Worm (Caenorhabditis elegans) whole organism, L4 larva: Measurements from ENCODE around the gene K07F5.14.
"Not testable (repeated sequence)": the region's sequence is repeated elsewhere in the genome, so short reads cannot be mapped to it uniquely, and the experiment has no call there.

ENCODE experiments used
- D1046.2 ChIP-seq: fragments of 200-800 bp; sonication (Bioruptor generic); IDR thresholded peaks from 2 replicates; pipeline ENCODE4 v1.3.6; 2022; ENCODE audit warnings: missing genetic modification characterization, missing compliant biosample characterization
- F44E2.7 ChIP-seq: fragments of 200-800 bp; sonication (Bioruptor generic); IDR thresholded peaks from 2 replicates; pipeline ENCODE4 v2.1.2; 2022; ENCODE audit warnings: missing genetic modification characterization, missing compliant biosample characterization
- T26A8.4 ChIP-seq: fragments of 200-800 bp; sonication (Bioruptor generic); IDR thresholded peaks from 2 replicates; pipeline ENCODE4 v1.3.6; 2022; ENCODE audit warnings: missing genetic modification characterization, missing compliant biosample characterization
- aha-1 ChIP-seq: fragments of 150-350 bp; peaks from one replicate; lab custom pipeline; 2014; ENCODE audit warnings: missing biosample characterization, missing genetic modification characterization
- ama-1 ChIP-seq: fragments of 150-350 bp; optimal IDR thresholded peaks from 2 replicates; lab custom pipeline; 2014; ENCODE audit warnings: inconsistent platforms, mixed read lengths
- ceh-62 ChIP-seq: sonication (generic microtip); optimal IDR thresholded peaks from 2 replicates; lab custom pipeline; 2017; ENCODE audit warnings: missing biosample characterization, missing genetic modification characterization
- ces-1 ChIP-seq: fragments of 150-350 bp; sonication (generic microtip); optimal IDR thresholded peaks from 4 replicates; lab custom pipeline; 2014; ENCODE audit warnings: missing biosample characterization, missing genetic modification reagents, missing genetic modification characterization
- daf-12 ChIP-seq: fragments of 150-350 bp; optimal IDR thresholded peaks from 2 replicates; lab custom pipeline; 2014; ENCODE audit warnings: missing biosample characterization, missing genetic modification reagents, missing genetic modification characterization
- daf-16 ChIP-seq, 3 experiments: sonication (generic microtip); optimal IDR thresholded peaks; 2 replicates each; lab custom pipeline; 2016 to 2017; ENCODE audit warnings: missing genetic modification characterization in 3 of 3, missing genetic modification reagents in 3 of 3, mild to moderate bottlenecking in 2 of 3, missing compliant biosample characterization in 2 of 3, missing biosample characterization in 1 of 3, moderate library complexity in 1 of 3
- daf-19 ChIP-seq: fragments of 200-800 bp; sonication (Bioruptor generic); conservative IDR thresholded peaks from 2 replicates; pipeline ENCODE4 v1.3.6; 2022; ENCODE audit warnings: missing genetic modification characterization, missing compliant biosample characterization
- dmd-8 ChIP-seq: fragments of 200-800 bp; sonication (Bioruptor generic); IDR thresholded peaks from 2 replicates; pipeline ENCODE4 v1.3.6; 2022; ENCODE audit warnings: missing genetic modification characterization, missing compliant biosample characterization
- dpl-1 ChIP-seq: fragments of 150-350 bp; optimal IDR thresholded peaks from 2 replicates; lab custom pipeline; 2014; ENCODE audit warnings: missing biosample characterization, missing genetic modification reagents, missing genetic modification characterization
- egl-27 ChIP-seq: sonication (generic microtip); optimal IDR thresholded peaks from 3 replicates; lab custom pipeline; 2017; ENCODE audit warnings: missing biosample characterization, missing genetic modification reagents, missing genetic modification characterization
- fos-1 ChIP-seq: fragments of 150-350 bp; optimal IDR thresholded peaks from 2 replicates; lab custom pipeline; 2014; ENCODE audit warnings: missing biosample characterization, missing genetic modification characterization
- hif-1 ChIP-seq, 2 experiments: sonication (generic microtip); optimal IDR thresholded peaks; 2 replicates each; lab custom pipeline; 2016 to 2017; ENCODE audit warnings: missing compliant biosample characterization in 2 of 2, missing genetic modification characterization in 2 of 2, missing genetic modification reagents in 2 of 2, missing genotype in 2 of 2, mild to moderate bottlenecking in 1 of 2
- lin-13 ChIP-seq: fragments of 150-350 bp; optimal IDR thresholded peaks from 2 replicates; lab custom pipeline; 2014; ENCODE audit warnings: missing biosample characterization, missing genetic modification reagents, missing genetic modification characterization
- nhr-10 ChIP-seq: fragments of 150-350 bp; optimal IDR thresholded peaks from 2 replicates; lab custom pipeline; 2014; ENCODE audit warnings: missing biosample characterization, missing genetic modification characterization
- nhr-11 ChIP-seq: fragments of 150-350 bp; optimal IDR thresholded peaks from 2 replicates; lab custom pipeline; 2014; ENCODE audit warnings: missing biosample characterization, missing genetic modification characterization
- nhr-25 ChIP-seq: sonication (generic microtip); optimal IDR thresholded peaks from 2 replicates; lab custom pipeline; 2017; ENCODE audit warnings: missing genetic modification characterization, mild to moderate bottlenecking, missing compliant biosample characterization, antibody characterized with exemption, moderate library complexity, borderline replicate concordance; ENCODE audit not compliant: insufficient read depth
- pqm-1 ChIP-seq: sonication (generic microtip); optimal IDR thresholded peaks from 2 replicates; lab custom pipeline; 2017; ENCODE audit warnings: missing biosample characterization, missing genetic modification characterization
- rbr-2 ChIP-seq: sonication (generic microtip); optimal IDR thresholded peaks from 2 replicates; lab custom pipeline; 2016; ENCODE audit warnings: missing genotype, missing genetic modification characterization, missing compliant biosample characterization
- saeg-2 ChIP-seq: fragments of 200-800 bp; sonication (Bioruptor generic); IDR thresholded peaks from 2 replicates; pipeline ENCODE4 v1.3.6; 2022; ENCODE audit warnings: missing genetic modification reagents, missing genetic modification characterization, missing compliant biosample characterization
- set-16 ChIP-seq: fragments of 200-800 bp; sonication (Bioruptor generic); IDR thresholded peaks from 2 replicates; pipeline ENCODE4 v1.3.6; 2022; ENCODE audit warnings: missing genetic modification reagents, missing genetic modification characterization, missing compliant biosample characterization
- skn-1 ChIP-seq: fragments of 150-350 bp; optimal IDR thresholded peaks from 2 replicates; lab custom pipeline; 2014; ENCODE audit warnings: missing biosample characterization, missing genetic modification characterization
- snpc-4 ChIP-seq: fragments of 150-350 bp; optimal IDR thresholded peaks from 2 replicates; lab custom pipeline; 2014; ENCODE audit warnings: missing biosample characterization, missing genetic modification characterization
- spr-1 ChIP-seq: sonication (generic microtip); optimal IDR thresholded peaks from 2 replicates; lab custom pipeline; 2016; ENCODE audit warnings: mild to moderate bottlenecking, missing genetic modification characterization, missing compliant biosample characterization
- spr-3 ChIP-seq: fragments of 200-800 bp; sonication (Bioruptor generic); optimal IDR thresholded peaks from 2 replicates; lab custom pipeline; 2018; ENCODE audit warnings: mild to moderate bottlenecking, missing genetic modification characterization, missing compliant biosample characterization
- unc-130 ChIP-seq: sonication (generic microtip); optimal IDR thresholded peaks from 2 replicates; lab custom pipeline; 2016; ENCODE audit warnings: missing genetic modification reagents, missing genetic modification characterization, missing compliant biosample characterization
- unc-62 ChIP-seq, 3 experiments: fragments of 150-350 bp in 1 of 3; sonication (generic microtip); optimal IDR thresholded peaks in 2 of 3; peaks in 1 of 3; 1 replicate in 1 of 3; 2 replicates in 2 of 3; lab custom pipeline; 2014 to 2017; ENCODE audit warnings: missing biosample characterization in 3 of 3, missing genetic modification characterization in 3 of 3, missing genetic modification reagents in 3 of 3, missing genotype in 1 of 3
- vab-7 ChIP-seq: fragments of 200-800 bp; sonication (Bioruptor generic); IDR thresholded peaks from 2 replicates; pipeline ENCODE4 v1.3.6; 2022; ENCODE audit warnings: missing genetic modification reagents, missing genetic modification characterization, missing compliant biosample characterization
- zfp-3 ChIP-seq: fragments of 200-800 bp; sonication (Bioruptor generic); conservative IDR thresholded peaks from 2 replicates; pipeline ENCODE4 v1.3.6; 2022; ENCODE audit warnings: missing genetic modification reagents, missing genetic modification characterization, missing compliant biosample characterization
- zip-11 ChIP-seq: fragments of 200-800 bp; sonication (Bioruptor generic); IDR thresholded peaks from 2 replicates; pipeline ENCODE4 v1.3.6; 2022; ENCODE audit warnings: missing genetic modification characterization, missing compliant biosample characterization
- zip-2 ChIP-seq: fragments of 150-350 bp; optimal IDR thresholded peaks from 2 replicates; lab custom pipeline; 2014; ENCODE audit warnings: missing biosample characterization, missing genetic modification characterization
- ztf-11 ChIP-seq: fragments of 150-350 bp; optimal IDR thresholded peaks from 2 replicates; lab custom pipeline; 2014; ENCODE audit warnings: missing biosample characterization, missing genetic modification characterization

Gene K07F5.14

DNA sequence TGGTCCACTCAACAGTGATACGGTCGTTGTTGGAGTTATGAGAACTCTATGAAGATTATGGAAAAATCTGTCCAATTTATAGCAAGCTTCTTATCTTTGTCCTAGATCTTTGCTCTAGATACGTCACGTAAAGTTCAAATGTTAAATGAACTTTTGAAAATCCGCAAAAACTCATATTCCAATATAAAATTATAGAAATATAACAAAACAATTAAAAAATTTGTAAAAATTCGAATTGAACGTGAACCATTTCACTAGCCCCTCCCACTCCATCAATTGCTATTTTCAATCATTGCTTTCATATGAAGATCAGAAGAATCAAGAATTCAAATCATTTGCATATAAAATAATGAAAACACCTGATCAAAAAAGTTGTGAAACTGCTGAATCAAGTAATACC lies 29.4 kb upstream of the K07F5.14 start, which contains the start of gene kin-21:
TSS of gene kin-21 (plus strand) at position 301 of the 400 bp plus-strand sequence.
- TF ChIP-seq skn-1 (tag; lab: Kevin White, UChicago) (no peak), spr-3 (GFP tag; lab: Kevin White, UChicago) (no peak), spr-1 (tag; lab: Kevin White, UChicago) (no peak), zip-11 (no peak), saeg-2 (GFP tag; lab: Robert Waterston, UW) (no peak), daf-12 (tag; lab: Kevin White, UChicago) (no peak), ztf-11 (tag; lab: Kevin White, UChicago) (no peak), fos-1 (tag; lab: Kevin White, UChicago) (no peak)

DNA sequence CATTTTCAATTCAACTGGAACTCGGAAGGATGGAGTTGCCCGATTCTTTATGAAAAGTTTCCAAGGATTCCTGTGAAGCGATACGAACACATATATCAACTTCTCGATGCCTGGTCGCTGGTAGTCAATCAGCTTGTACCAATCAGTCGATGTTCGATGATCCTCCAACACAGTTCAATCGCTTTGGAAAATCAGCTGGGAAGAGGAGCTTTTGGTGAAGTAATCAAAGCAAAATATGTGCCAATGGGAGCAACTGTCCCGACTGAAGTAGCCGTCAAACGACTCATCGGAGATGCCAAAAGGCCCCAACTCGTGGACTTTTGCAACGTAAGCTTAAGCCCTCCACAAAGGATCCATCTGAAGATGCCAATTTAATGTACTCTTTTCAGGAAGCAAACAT lies 28.7 kb upstream of the K07F5.14 start:
- TF ChIP-seq lin-13 (GFP tag; lab: Kevin White, UChicago) (no peak), aha-1 (tag; lab: Kevin White, UChicago) (peak; percentile 95)

DNA sequence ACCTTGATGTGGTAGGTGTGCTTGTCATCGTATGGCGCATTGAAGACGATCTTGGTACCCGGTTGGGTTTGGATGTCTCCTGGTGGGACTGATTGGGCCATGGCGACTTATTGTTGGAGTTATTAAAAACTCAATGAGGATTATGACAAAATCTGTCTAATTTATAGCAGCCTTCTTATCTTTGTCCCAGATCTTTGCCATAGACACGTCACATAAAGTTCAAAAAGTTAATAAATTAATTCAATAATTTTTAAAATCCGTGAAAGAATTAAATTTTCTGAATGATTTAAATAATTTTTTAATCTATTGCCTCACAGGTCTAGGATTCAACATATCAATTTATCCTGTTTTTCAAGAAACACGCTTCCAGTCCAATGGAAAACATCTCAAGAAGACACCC lies 25.7 kb upstream of the K07F5.14 start, which contains the start of gene msp-81:
TSS of gene msp-81 (minus strand) at position 101 of the 400 bp plus-strand sequence.
- TF ChIP-seq ztf-11 (tag; lab: Kevin White, UChicago) (no peak), D1046.2 (GFP tag; lab: Robert Waterston, UW) (no peak), skn-1 (tag; lab: Kevin White, UChicago) (no peak), nhr-11 (no peak), ama-1 (no peak), vab-7 (GFP tag; lab: Robert Waterston, UW) (no peak), F44E2.7 (GFP tag; lab: Robert Waterston, UW) (no peak), dpl-1 (GFP tag; lab: Kevin White, UChicago) (no peak)

DNA sequence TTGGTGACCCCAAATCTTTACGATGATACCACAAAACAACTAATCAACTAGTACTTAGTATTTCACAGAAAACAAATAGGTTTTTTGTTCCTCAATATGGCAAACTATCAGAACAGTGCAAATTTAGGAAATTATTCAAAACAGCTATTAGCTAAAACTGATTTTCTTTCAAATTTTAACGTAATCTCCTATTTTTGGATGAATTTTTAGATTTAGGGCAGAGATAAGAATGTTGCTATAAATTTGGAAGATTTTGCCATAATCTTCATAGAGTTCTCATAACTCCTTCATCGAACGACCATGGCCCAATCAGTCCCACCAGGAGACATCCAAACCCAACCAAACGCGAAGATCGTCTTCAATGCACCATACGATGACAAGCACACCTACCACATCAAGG lies 24.7 kb upstream of the K07F5.14 start, which contains the start of gene msp-10:
TSS of gene msp-10 (plus strand) at position 301 of the 400 bp plus-strand sequence.
- not testable (repeated sequence) for TF ChIP-seq unc-130; nhr-10 (tag; lab: Kevin White, UChicago); hif-1 (tag; optimal IDR thresholded peaks at IDR 0.05; lab: Kevin White, UChicago)

- TF ChIP-seq dmd-8 (GFP tag; lab: Robert Waterston, UW) = 0 out of 2 replicates have a peak, but pooled peaks have one; percentile 35
- no peak for TF ChIP-seq pqm-1 (tag; lab: Kevin White, UChicago)
Observed at ce11 chrIV:9840984-9841590, 20.9 kb upstream of the K07F5.14 start, which contains the start of the genes kin-24 and msp-56. Gene kin-24 (minus strand): TSS chrIV:9841084. Gene msp-56 (plus strand): TSS chrIV:9841540.

DNA sequence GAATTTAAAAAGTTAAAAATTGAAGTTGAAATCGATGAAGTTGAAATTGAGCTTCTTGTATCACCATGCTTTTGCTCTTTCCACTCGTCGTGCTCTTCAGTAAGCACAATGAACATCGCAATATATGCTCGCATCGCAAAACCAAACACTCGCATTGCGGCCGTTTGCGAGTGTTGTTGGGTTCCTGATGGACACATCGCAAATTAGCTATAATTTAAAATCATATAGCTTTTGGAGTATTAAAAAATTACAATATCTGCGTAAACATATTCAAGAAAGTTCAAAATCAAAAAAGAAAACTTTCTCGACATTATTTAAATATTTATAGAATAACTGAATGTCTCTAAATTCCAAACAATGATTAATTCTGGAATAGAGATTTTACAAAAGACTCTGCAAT lies 19.9 kb upstream of the K07F5.14 start, which contains the start of gene K07F5.17:
TSS of gene K07F5.17 (plus strand) at position 301 of the 400 bp plus-strand sequence.
- TF ChIP-seq rbr-2 = no peak
- TF ChIP-seq unc-62 (GFP tag; optimal IDR thresholded peaks at IDR 0.05 in 1 of 2; lab: Kevin White, UChicago) = no peak
- no peak for TF ChIP-seq unc-62 (tag; optimal IDR thresholded peaks at IDR 0.05; lab: Kevin White, UChicago)
- no peak for TF ChIP-seq daf-16 (GFP tag; optimal IDR thresholded peaks at IDR 0.05; lab: Kevin White, UChicago)
- no peak for TF ChIP-seq daf-16 (tag; optimal IDR thresholded peaks at IDR 0.05; lab: Kevin White, UChicago)
- TF ChIP-seq T26A8.4 (GFP tag; lab: Robert Waterston, UW) = no peak
- TF ChIP-seq egl-27 (tag; lab: Kevin White, UChicago) = no peak
- no peak for TF ChIP-seq vab-7 (GFP tag; lab: Robert Waterston, UW)
- TF ChIP-seq zfp-3 (GFP tag; lab: Robert Waterston, UW) = no peak
- TF ChIP-seq spr-1 (tag; lab: Kevin White, UChicago) = no peak
- no peak for TF ChIP-seq daf-19 (GFP tag; lab: Robert Waterston, UW)
- no peak for TF ChIP-seq set-16 (GFP tag; lab: Robert Waterston, UW)
- TF ChIP-seq zip-2 = no peak
- TF ChIP-seq snpc-4 (tag; lab: Kevin White, UChicago) = no peak
- no peak for TF ChIP-seq daf-12 (tag; lab: Kevin White, UChicago)
- no peak for TF ChIP-seq ces-1 (GFP tag; lab: Kevin White, UChicago)
- no peak for TF ChIP-seq ceh-62 (tag; lab: Kevin White, UChicago)
- no peak for TF ChIP-seq nhr-25
- no peak for TF ChIP-seq ama-1
- TF ChIP-seq F44E2.7 (GFP tag; lab: Robert Waterston, UW) = no peak
